Fruit fly (Drosophila melanogaster) whole organism, embryonic: ENCODE results near the gene Usp1.
A peak's percentile ranks its signal among the peaks of the same experiment; 100 is the strongest.

ENCODE experiments used
- Blimp-1 ChIP-seq: fragments of 200-800 bp; sonication (Bioruptor generic); optimal IDR thresholded peaks from 3 replicates; lab custom pipeline; 2018; ENCODE audit warnings: missing biosample characterization, missing genetic modification characterization, mild to moderate bottlenecking, moderate library complexity, missing genetic modification reagents
- CG11695 ChIP-seq: fragments of 200-800 bp; sonication (Bioruptor generic); IDR thresholded peaks from 3 replicates; pipeline ENCODE4 v1.3.6; 2022; ENCODE audit warnings: missing biosample characterization, missing genetic modification characterization
- CG13296 ChIP-seq: fragments of 200-800 bp; sonication (Bioruptor generic); optimal IDR thresholded peaks from 3 replicates; lab custom pipeline; 2018; ENCODE audit warnings: missing biosample characterization, mild to moderate bottlenecking, missing genetic modification characterization
- CG13894 ChIP-seq: fragments of 200-800 bp; sonication (Bioruptor generic); optimal IDR thresholded peaks from 3 replicates; lab custom pipeline; 2018; ENCODE audit warnings: missing biosample characterization, mild to moderate bottlenecking, missing genetic modification characterization, moderate library complexity
- CG17328 ChIP-seq: fragments of 200-800 bp; sonication (Bioruptor generic); IDR thresholded peaks from 2 replicates; pipeline ENCODE4 v1.3.6; 2022; ENCODE audit warnings: missing biosample characterization, missing genetic modification characterization
- CG17568 ChIP-seq: fragments of 200-800 bp; sonication (Bioruptor generic); optimal IDR thresholded peaks from 2 replicates; lab custom pipeline; 2018; ENCODE audit warnings: missing biosample characterization, mild to moderate bottlenecking, missing genetic modification characterization, moderate library complexity
- CG18011 ChIP-seq: fragments of 200-800 bp; sonication (Bioruptor generic); optimal IDR thresholded peaks from 2 replicates; lab custom pipeline; 2017; ENCODE audit warnings: missing biosample characterization, missing genetic modification characterization, mild to moderate bottlenecking, moderate library complexity, missing genotype
- CG2678 ChIP-seq: fragments of 200-800 bp; sonication (Bioruptor generic); optimal IDR thresholded peaks from 3 replicates; lab custom pipeline; 2019; ENCODE audit warnings: missing biosample characterization, mild to moderate bottlenecking, missing genetic modification characterization, moderate library complexity
- CG32532 ChIP-seq: fragments of 200-800 bp; sonication (Bioruptor generic); IDR thresholded peaks from 2 replicates; pipeline ENCODE4 v1.3.6; 2022; ENCODE audit warnings: missing biosample characterization, missing genetic modification characterization
- CG3407 ChIP-seq: fragments of 200-800 bp; sonication (Bioruptor generic); optimal IDR thresholded peaks from 2 replicates; lab custom pipeline; 2018; ENCODE audit warnings: missing biosample characterization, mild to moderate bottlenecking, missing genetic modification characterization
- CG34224 ChIP-seq: fragments of 200-800 bp; sonication (Bioruptor generic); IDR thresholded peaks from 3 replicates; pipeline ENCODE4 v1.3.6; 2022; ENCODE audit warnings: missing biosample characterization, missing genetic modification characterization; ENCODE audit not compliant: partially characterized antibody
- CG43689 ChIP-seq: fragments of 200-800 bp; sonication (Bioruptor generic); IDR thresholded peaks from 2 replicates; pipeline ENCODE4 v1.3.6; 2022; ENCODE audit warnings: missing biosample characterization, missing genetic modification characterization
- CG4424 ChIP-seq: fragments of 200-800 bp; sonication (Bioruptor generic); optimal IDR thresholded peaks from 3 replicates; lab custom pipeline; 2016; ENCODE audit warnings: missing biosample characterization, missing genetic modification characterization
- CG5953 ChIP-seq: fragments of 200-800 bp; sonication (Bioruptor generic); IDR thresholded peaks from 2 replicates; pipeline ENCODE4 v1.3.6; 2022; ENCODE audit warnings: missing biosample characterization, missing genetic modification characterization
- CG7271 ChIP-seq: fragments of 200-800 bp; sonication (Bioruptor generic); optimal IDR thresholded peaks from 2 replicates; lab custom pipeline; 2018; ENCODE audit warnings: missing biosample characterization, mild to moderate bottlenecking, missing genetic modification characterization, moderate library complexity
- CG7556 ChIP-seq: fragments of 200-800 bp; sonication (Bioruptor generic); optimal IDR thresholded peaks from 2 replicates; lab custom pipeline; 2017; ENCODE audit warnings: missing biosample characterization, mild to moderate bottlenecking, missing genetic modification characterization
- CG9215 ChIP-seq: fragments of 200-800 bp; sonication (Bioruptor generic); IDR thresholded peaks from 2 replicates; pipeline ENCODE4 v1.3.6; 2022; ENCODE audit warnings: missing biosample characterization, missing genetic modification characterization
- D ChIP-seq, 2 experiments: fragments of 200-800 bp in 1 of 2; fragments of >200 bp in 1 of 2; sonication (Bioruptor generic) in 1 of 2; optimal IDR thresholded peaks; 2 replicates in 1 of 2; 3 replicates in 1 of 2; lab custom pipeline; 2017; ENCODE audit warnings: mild to moderate bottlenecking in 1 of 2, missing biosample characterization in 1 of 2, missing genetic modification characterization in 1 of 2, missing genetic modification reagents in 1 of 2
- Dad ChIP-seq: fragments of 200-800 bp; sonication (Bioruptor generic); optimal IDR thresholded peaks from 3 replicates; lab custom pipeline; 2016; ENCODE audit warnings: missing biosample characterization, missing genetic modification characterization
- H2.0 ChIP-seq: fragments of 200-800 bp; sonication (Bioruptor generic); IDR thresholded peaks from 2 replicates; pipeline ENCODE4 v1.3.6; 2022; ENCODE audit warnings: missing biosample characterization, missing genetic modification characterization
- HmgZ ChIP-seq: fragments of 200-800 bp; sonication (Bioruptor generic); optimal IDR thresholded peaks from 2 replicates; lab custom pipeline; 2018; ENCODE audit warnings: missing biosample characterization, mild to moderate bottlenecking, missing genetic modification characterization
- Hr51 ChIP-seq, 2 experiments: fragments of 200-800 bp; sonication (Bioruptor generic); optimal IDR thresholded peaks; 2 replicates in 1 of 2; 3 replicates in 1 of 2; lab custom pipeline; 2016 to 2018; ENCODE audit warnings: missing biosample characterization in 2 of 2, missing genetic modification characterization in 2 of 2, mild to moderate bottlenecking in 1 of 2, moderate library complexity in 1 of 2
- MTF-1 ChIP-seq: fragments of 200-800 bp; sonication (Bioruptor generic); optimal IDR thresholded peaks from 2 replicates; lab custom pipeline; 2018; ENCODE audit warnings: missing biosample characterization, mild to moderate bottlenecking, missing genetic modification characterization, borderline replicate concordance
- Nf-YB ChIP-seq: fragments of 200-800 bp; sonication (Bioruptor generic); optimal IDR thresholded peaks from 3 replicates; lab custom pipeline; 2019; ENCODE audit warnings: missing biosample characterization, mild to moderate bottlenecking, missing genetic modification characterization, moderate library complexity
- Nf-YC ChIP-seq: fragments of 200-800 bp; optimal IDR thresholded peaks from 3 replicates; lab custom pipeline; 2019; ENCODE audit warnings: missing biosample characterization, mild to moderate bottlenecking, missing genetic modification characterization, moderate library complexity
- Pdp1 ChIP-seq, 2 experiments: fragments of 200-800 bp; sonication (Bioruptor generic); optimal IDR thresholded peaks; 3 replicates each; lab custom pipeline; 2016; ENCODE audit warnings: missing biosample characterization in 2 of 2, missing genetic modification characterization in 2 of 2, mild to moderate bottlenecking in 1 of 2, moderate library complexity in 1 of 2
- Rfx ChIP-seq: fragments of 200-800 bp; sonication (Bioruptor generic); IDR thresholded peaks from 2 replicates; pipeline ENCODE4 v1.3.6; 2022; ENCODE audit warnings: missing biosample characterization, missing genetic modification characterization
- Scr ChIP-seq: fragments of 200-800 bp; sonication (Bioruptor generic); IDR thresholded peaks from 2 replicates; pipeline ENCODE4 v1.3.6; 2022; ENCODE audit warnings: missing biosample characterization, missing genetic modification characterization; ENCODE audit not compliant: partially characterized antibody
- Xrp1 ChIP-seq: fragments of 200-800 bp; sonication (Bioruptor generic); IDR thresholded peaks from 2 replicates; pipeline ENCODE4 v1.3.6; 2022; ENCODE audit warnings: missing biosample characterization, missing genetic modification characterization
- ase ChIP-seq: fragments of 200-800 bp; sonication (Bioruptor generic); IDR thresholded peaks from 3 replicates; pipeline ENCODE4 v1.3.6; 2022; ENCODE audit warnings: missing biosample characterization, missing genetic modification characterization
- caup ChIP-seq: fragments of 200-800 bp; sonication (Bioruptor generic); optimal IDR thresholded peaks from 3 replicates; lab custom pipeline; 2017; ENCODE audit warnings: missing biosample characterization, mild to moderate bottlenecking, missing genetic modification characterization, moderate library complexity; ENCODE audit not compliant: severe bottlenecking
- cwo ChIP-seq: fragments of 200-800 bp; sonication (Bioruptor generic); optimal IDR thresholded peaks from 3 replicates; lab custom pipeline; 2017; ENCODE audit warnings: missing biosample characterization, missing genetic modification characterization, mild to moderate bottlenecking, moderate library complexity, missing genetic modification reagents
- dati ChIP-seq: fragments of 200-800 bp; sonication (Bioruptor generic); IDR thresholded peaks from 2 replicates; pipeline ENCODE4 v1.3.6; 2022; ENCODE audit warnings: missing biosample characterization, missing genetic modification characterization
- dysf ChIP-seq: fragments of 200-800 bp; sonication (Bioruptor generic); IDR thresholded peaks from 3 replicates; pipeline ENCODE4 v1.3.6; 2022; ENCODE audit warnings: missing biosample characterization, missing genetic modification characterization
- grau ChIP-seq: fragments of 200-800 bp; optimal IDR thresholded peaks from 3 replicates; lab custom pipeline; 2019; ENCODE audit warnings: missing biosample characterization, mild to moderate bottlenecking, missing genetic modification characterization, moderate library complexity
- grn ChIP-seq: fragments of 200-800 bp; sonication (Bioruptor generic); optimal IDR thresholded peaks from 3 replicates; lab custom pipeline; 2017; ENCODE audit warnings: missing biosample characterization, missing genetic modification characterization
- mld ChIP-seq: fragments of 200-800 bp; sonication (Bioruptor generic); IDR thresholded peaks from 3 replicates; pipeline ENCODE4 v1.3.6; 2022; ENCODE audit warnings: missing biosample characterization, missing genetic modification characterization; ENCODE audit not compliant: partially characterized antibody
- oc ChIP-seq: fragments of 200-800 bp; sonication (Bioruptor generic); optimal IDR thresholded peaks from 2 replicates; lab custom pipeline; 2018; ENCODE audit warnings: missing biosample characterization, mild to moderate bottlenecking, missing genetic modification characterization, moderate library complexity
- run ChIP-seq: fragments of 200-800 bp; sonication (Bioruptor generic); optimal IDR thresholded peaks from 3 replicates; lab custom pipeline; 2018; ENCODE audit warnings: missing biosample characterization, mild to moderate bottlenecking, missing genetic modification characterization
- sna ChIP-seq: fragments of 200-800 bp; sonication (Bioruptor generic); IDR thresholded peaks from 2 replicates; pipeline ENCODE4 v1.3.6; 2022; ENCODE audit warnings: missing biosample characterization, missing genetic modification characterization; ENCODE audit not compliant: partially characterized antibody
- sqz ChIP-seq: fragments of 200-800 bp; sonication (Bioruptor generic); optimal IDR thresholded peaks from 3 replicates; lab custom pipeline; 2018; ENCODE audit warnings: missing biosample characterization, mild to moderate bottlenecking, missing genetic modification characterization
- sug ChIP-seq: fragments of 200-800 bp; optimal IDR thresholded peaks from 2 replicates; lab custom pipeline; 2019; ENCODE audit warnings: missing biosample characterization, mild to moderate bottlenecking, missing genetic modification characterization, moderate library complexity
- vnd ChIP-seq: fragments of 200-800 bp; sonication (Bioruptor generic); IDR thresholded peaks from 3 replicates; pipeline ENCODE4 v1.3.6; 2022; ENCODE audit warnings: missing biosample characterization, missing genetic modification characterization; ENCODE audit not compliant: partially characterized antibody

The Usp1 gene

dm6 chr3R:29196967-29197611 is 31.9 kb upstream of the Usp1 start, which contains the start of gene CG14515 (continued):
- TF ChIP-seq CG17328 (GFP tag; lab: Robert Waterston, UW) (0 out of 2 replicates have a peak, but pooled peaks have one; percentile 28), run (no peak), CG11695 (GFP tag; lab: Robert Waterston, UW) (0 out of 3 replicates have a peak, but pooled peaks have one; percentile 12), D (optimal IDR thresholded peaks at IDR 0.05; lab: Kevin White, UChicago) (no peak), D (GFP tag; optimal IDR thresholded peaks at IDR 0.05; lab: Kevin White, UChicago) (peak; percentile 21), CG7271 (tag; lab: Kevin White, UChicago) (no peak), ase (GFP tag; lab: Robert Waterston, UW) (0 out of 3 replicates have a peak, but pooled peaks have one; percentile 16), CG3407 (GFP tag; lab: Kevin White, UChicago) (no peak), mld (no peak), CG18011 (no peak), Dad (GFP tag; lab: Kevin White, UChicago) (no peak), Nf-YC (tag; lab: Kevin White, UChicago) (no peak), CG4424 (GFP tag; lab: Kevin White, UChicago) (peak; percentile 21), CG5953 (no peak), CG2678 (tag; lab: Kevin White, UChicago) (peak; percentile 20), dysf (GFP tag; lab: Robert Waterston, UW) (0 out of 3 replicates have a peak, but pooled peaks have one; percentile 30), CG43689 (GFP tag; lab: Robert Waterston, UW) (no peak), Nf-YB (no peak), Hr51 (GFP tag; optimal IDR thresholded peaks at IDR 0.05; lab: Kevin White, UChicago) (no peak), dati (GFP tag; lab: Robert Waterston, UW) (no peak), CG7556 (GFP tag; lab: Kevin White, UChicago) (peak; percentile 39), Scr (GFP tag; lab: Robert Waterston, UW) (no peak), HmgZ (no peak), H2.0 (GFP tag; lab: Robert Waterston, UW) (no peak), CG13894 (no peak), CG13296 (GFP tag; lab: Kevin White, UChicago) (no peak), grau (tag; lab: Kevin White, UChicago) (no peak), sna (GFP tag; lab: Robert Waterston, UW) (no peak)
- TF ChIP-seq, all 482 proteins: peak for 31

- peak in 1 of 2 experiments; percentile 82 for TF ChIP-seq Pdp1 (GFP tag; optimal IDR thresholded peaks at IDR 0.05; lab: Kevin White, UChicago)
- TF ChIP-seq oc (tag; lab: Kevin White, UChicago): peak; percentile 82
- no peak for TF ChIP-seq CG17568 (GFP tag; lab: Kevin White, UChicago)
- no peak for TF ChIP-seq MTF-1 (GFP tag; lab: Kevin White, UChicago)
Measured at dm6 chr3R:29198299-29198698, 30.7 kb upstream of the Usp1 start.

- peak; percentile 46 for TF ChIP-seq sug (tag; lab: Kevin White, UChicago)
- no peak for TF ChIP-seq sqz
- no peak for TF ChIP-seq Blimp-1 (GFP tag; lab: Kevin White, UChicago)
- no peak for TF ChIP-seq caup (GFP tag; lab: Kevin White, UChicago)
- no peak for TF ChIP-seq vnd (GFP tag; lab: Robert Waterston, UW)
- no peak for TF ChIP-seq CG34224 (GFP tag; lab: Robert Waterston, UW)
- no peak; the same call in 1 of the 2 replicates for TF ChIP-seq CG9215 (GFP tag; lab: Robert Waterston, UW)
- TF ChIP-seq grn: no peak
- TF ChIP-seq Rfx: peak; percentile 35; the same call in 1 of the 2 replicates
- TF ChIP-seq cwo: peak; percentile 89
- TF ChIP-seq Scr (GFP tag; lab: Robert Waterston, UW): no peak
- peak; percentile 60 for TF ChIP-seq CG32532 (GFP tag; lab: Robert Waterston, UW)
- peak; percentile 36; the same call in 1 of the 2 replicates for TF ChIP-seq Xrp1 (GFP tag; lab: Robert Waterston, UW)
Measured at dm6 chr3R:29199807-29200693, 28.9 kb upstream of the Usp1 start, which contains the start of gene CG11899. CG11899 (plus strand) TSS chr3R:29200454.
